Fruit fly (Drosophila melanogaster) whole organism, pupa: ENCODE results near the gene CG4073.

Experiments used
- CG14655 ChIP-seq: fragments of 200-800 bp; sonication (Bioruptor generic); optimal IDR thresholded peaks from 3 replicates; lab custom pipeline; 2017; ENCODE audit warnings: mild to moderate bottlenecking, missing biosample characterization, missing genetic modification reagents, missing genetic modification characterization
- CG32121 ChIP-seq: fragments of 200-800 bp; sonication (Bioruptor generic); IDR thresholded peaks from 2 replicates; pipeline ENCODE4 v1.3.6; 2022; ENCODE audit warnings: missing biosample characterization, missing genetic modification characterization
- CG34367 ChIP-seq: fragments of 200-800 bp; sonication (Bioruptor generic); optimal IDR thresholded peaks from 2 replicates; lab custom pipeline; 2018; ENCODE audit warnings: missing biosample characterization, mild to moderate bottlenecking, missing genetic modification characterization
- CG4496 ChIP-seq: fragments of 200-800 bp; sonication (Bioruptor generic); IDR thresholded peaks from 3 replicates; pipeline ENCODE4 v1.3.6; 2022; ENCODE audit warnings: missing biosample characterization, missing genetic modification characterization
- CG8301 ChIP-seq: fragments of 200-800 bp; sonication (Bioruptor generic); optimal IDR thresholded peaks from 2 replicates; lab custom pipeline; 2018; ENCODE audit warnings: missing biosample characterization, mild to moderate bottlenecking, missing genetic modification characterization
- CG9948 ChIP-seq: fragments of 200-800 bp; sonication (Bioruptor generic); optimal IDR thresholded peaks from 2 replicates; lab custom pipeline; 2018; ENCODE audit warnings: missing biosample characterization, mild to moderate bottlenecking, missing genetic modification characterization, moderate library complexity
- D1 ChIP-seq: fragments of 200-800 bp; sonication (Bioruptor generic); optimal IDR thresholded peaks from 2 replicates; lab custom pipeline; 2018; ENCODE audit warnings: missing biosample characterization, mild to moderate bottlenecking, missing genetic modification characterization, moderate library complexity
- EcR ChIP-seq: fragments of 200-800 bp; sonication (Bioruptor generic); optimal IDR thresholded peaks from 3 replicates; lab custom pipeline; 2019; ENCODE audit warnings: missing biosample characterization, missing genetic modification characterization, mild to moderate bottlenecking, moderate library complexity, missing genetic modification reagents
- Pif1A ChIP-seq: fragments of 200-800 bp; sonication (Bioruptor generic); optimal IDR thresholded peaks from 3 replicates; lab custom pipeline; 2016; ENCODE audit warnings: missing biosample characterization, missing genetic modification characterization
- fd96Ca ChIP-seq: fragments of 200-800 bp; sonication (Bioruptor generic); IDR thresholded peaks from 3 replicates; pipeline ENCODE4 v1.3.6; 2022; ENCODE audit warnings: missing biosample characterization, missing genetic modification characterization

dm6 chr3R:10711148-10711547, 3.5 kb upstream of the CG4073 start, which contains the start of gene CG14689:
- TF ChIP-seq CG4496 (GFP tag; lab: Robert Waterston, UW) (no peak), CG9948 (tag; lab: Kevin White, UChicago) (no peak), CG14655 (GFP tag; lab: Kevin White, UChicago) (no peak), D1 (tag; lab: Kevin White, UChicago) (no peak), CG32121 (GFP tag; lab: Robert Waterston, UW) (no peak), EcR (no peak), Pif1A (GFP tag; lab: Kevin White, UChicago) (no peak), fd96Ca (GFP tag; lab: Robert Waterston, UW) (no peak), CG8301 (no peak), CG34367 (tag; lab: Kevin White, UChicago) (no peak)
